Worm (Caenorhabditis elegans) whole organism, L4/young adult: ENCODE data around the gene srw-136.

Source experiments
- W03F9.2 ChIP-seq: fragments of 150-350 bp; optimal IDR thresholded peaks from 2 replicates; lab custom pipeline; 2014; ENCODE audit warnings: missing biosample characterization, missing genetic modification characterization
- dao-5 ChIP-seq: sonication (generic microtip); optimal IDR thresholded peaks from 2 replicates; lab custom pipeline; 2016; ENCODE audit warnings: missing genotype, missing genetic modification characterization, moderate library complexity, missing compliant biosample characterization
- him-1 ChIP-seq: sonication (generic microtip); optimal IDR thresholded peaks from 2 replicates; lab custom pipeline; 2016; ENCODE audit warnings: missing genotype, missing genetic modification reagents, missing genetic modification characterization, missing compliant biosample characterization

srw-136 gene

ce11 chrV:2971307-2971999 lies 38.9 kb downstream of the srw-136 start, which contains the start of gene srw-129:
srw-129 (plus strand) TSS chrV:2971949.
- TF ChIP-seq W03F9.2 = no peak
- TF ChIP-seq him-1 (tag; lab: Kevin White, UChicago) = no peak
- no peak for TF ChIP-seq dao-5 (tag; lab: Kevin White, UChicago)

- no peak for TF ChIP-seq dao-5 (tag; lab: Kevin White, UChicago)
- no peak for TF ChIP-seq W03F9.2
- no peak for TF ChIP-seq him-1 (tag; lab: Kevin White, UChicago)
Measured at ce11 chrV:2964786-2965185, 45.6 kb downstream of the srw-136 start, which contains the start of gene srh-88. srh-88 (minus strand) TSS chrV:2964886.

- TF ChIP-seq W03F9.2 = no peak
- no peak for TF ChIP-seq dao-5 (tag; lab: Kevin White, UChicago)
- TF ChIP-seq him-1 (tag; lab: Kevin White, UChicago) = no peak
Measured at ce11 chrV:2962960-2963359, 47.4 kb downstream of the srw-136 start, which contains the start of gene srw-138. srw-138 (minus strand) TSS chrV:2963060.

DNA sequence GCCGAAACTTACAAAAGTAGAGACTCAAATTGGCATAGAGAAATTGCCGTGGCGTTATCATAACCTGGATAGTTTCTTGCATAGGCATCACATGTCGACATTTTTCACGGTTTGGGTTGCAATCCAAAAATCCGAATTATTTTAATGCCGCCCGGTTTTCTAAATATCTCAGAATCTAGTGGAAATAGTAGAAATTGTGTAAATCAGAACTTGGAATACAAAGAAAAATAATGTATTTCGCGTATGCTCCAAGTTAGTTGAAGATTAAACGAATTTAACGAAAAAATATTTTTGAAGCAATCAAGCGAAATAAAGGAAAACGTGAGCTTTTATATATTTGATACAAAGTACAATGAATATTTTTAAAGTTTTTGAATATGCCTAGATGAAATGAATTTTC lies 49.5 kb downstream of the srw-136 start, which contains the start of gene srw-144:
TSS of gene srw-144 (minus strand) at position 101 of the 400 bp plus-strand sequence.
- TF ChIP-seq him-1 (tag; lab: Kevin White, UChicago) = no peak
- TF ChIP-seq W03F9.2 = no peak
- no peak for TF ChIP-seq dao-5 (tag; lab: Kevin White, UChicago)
